Fruit fly (Drosophila melanogaster): ENCODE data around the gene y.

DNA sequence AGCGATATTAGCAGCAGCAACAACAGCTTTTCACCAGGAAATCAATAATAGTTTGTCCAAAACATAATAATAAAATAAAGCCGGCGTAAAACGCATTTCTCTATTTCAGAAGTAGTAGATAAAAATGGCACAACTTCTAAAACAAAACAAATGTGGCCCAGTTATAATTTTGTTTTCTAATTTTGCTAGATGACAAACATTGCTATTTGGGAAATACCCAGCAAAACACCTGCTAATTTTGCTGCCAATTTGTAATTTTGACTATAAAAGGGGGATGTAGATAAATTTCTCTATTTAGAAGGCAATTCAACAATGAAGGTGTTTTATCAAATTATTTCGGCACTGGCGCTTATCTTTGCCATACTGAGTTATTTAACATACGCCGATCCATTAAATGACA is 3.5 kb upstream of the y start, which contains the start of gene CG43182:
- no peak for TF ChIP-seq cnc (optimal IDR thresholded peaks at IDR 0.05)
- TF ChIP-seq CG7101 (tag; optimal IDR thresholded peaks at IDR 0.05) = no peak
- TF ChIP-seq bab1 (GFP tag; optimal IDR thresholded peaks at IDR 0.05) = no peak
- no peak for TF ChIP-seq ovo (GFP tag; optimal IDR thresholded peaks at IDR 0.05)
- no peak for TF ChIP-seq Crg-1 (GFP tag; optimal IDR thresholded peaks at IDR 0.05)
- TF ChIP-seq CG33017 (tag; optimal IDR thresholded peaks at IDR 0.05) = no peak
- no peak for TF ChIP-seq Mnt (GFP tag; optimal IDR thresholded peaks at IDR 0.05)
- no peak for TF ChIP-seq Clk (GFP tag; optimal IDR thresholded peaks at IDR 0.05)
- TF ChIP-seq pad (GFP tag; optimal IDR thresholded peaks at IDR 0.05) = no peak
- no peak for TF ChIP-seq kay (GFP tag; ENCODE audit: borderline replicate concordance)
- no peak for TF ChIP-seq Hr96 (GFP tag; optimal IDR thresholded peaks at IDR 0.05)
- TF ChIP-seq CG11617 (GFP tag; optimal IDR thresholded peaks at IDR 0.05) = no peak
- TF ChIP-seq tj (GFP tag; optimal IDR thresholded peaks at IDR 0.05) = no peak
- TF ChIP-seq CG12768 (GFP tag; optimal IDR thresholded peaks at IDR 0.05) = no peak
